Worm (Caenorhabditis elegans) whole organism, L4 larva: ENCODE measurements around the gene dao-4.

Experiments
- F49E8.2 ChIP-seq: sonication (generic microtip); optimal IDR thresholded peaks from 2 replicates; lab custom pipeline; 2016; ENCODE audit warnings: missing compliant biosample characterization, mild to moderate bottlenecking, missing genetic modification characterization, borderline replicate concordance
- T20F7.1 ChIP-seq: fragments of 200-800 bp; sonication (Bioruptor generic); optimal IDR thresholded peaks from 2 replicates; lab custom pipeline; 2018; ENCODE audit warnings: mild to moderate bottlenecking, missing genetic modification characterization, missing compliant biosample characterization
- T26A8.4 ChIP-seq: fragments of 200-800 bp; sonication (Bioruptor generic); IDR thresholded peaks from 2 replicates; pipeline ENCODE4 v1.3.6; 2022; ENCODE audit warnings: missing genetic modification characterization, missing compliant biosample characterization
- Y5F2A.4 ChIP-seq: fragments of 200-800 bp; sonication (Bioruptor generic); optimal IDR thresholded peaks from 2 replicates; lab custom pipeline; 2018; ENCODE audit warnings: mild to moderate bottlenecking, missing genetic modification characterization, missing compliant biosample characterization
- aha-1 ChIP-seq: fragments of 150-350 bp; peaks from one replicate; lab custom pipeline; 2014; ENCODE audit warnings: missing biosample characterization, missing genetic modification characterization
- aly-2 ChIP-seq: sonication (generic microtip); optimal IDR thresholded peaks from 2 replicates; lab custom pipeline; 2018; ENCODE audit warnings: missing biosample characterization, missing genetic modification characterization
- ceh-20 ChIP-seq: fragments of 200-800 bp; sonication (Bioruptor generic); IDR thresholded peaks from 2 replicates; pipeline ENCODE4 v1.3.6; 2022; ENCODE audit warnings: missing genetic modification reagents, missing genetic modification characterization, missing compliant biosample characterization
- ceh-62 ChIP-seq: sonication (generic microtip); optimal IDR thresholded peaks from 2 replicates; lab custom pipeline; 2017; ENCODE audit warnings: missing biosample characterization, missing genetic modification characterization
- ceh-82 ChIP-seq: sonication (generic microtip); optimal IDR thresholded peaks from 2 replicates; lab custom pipeline; 2017; ENCODE audit warnings: missing biosample characterization, missing genetic modification characterization
- cey-2 ChIP-seq: sonication (generic microtip); optimal IDR thresholded peaks from 3 replicates; lab custom pipeline; 2017; ENCODE audit warnings: missing genetic modification characterization, mild to moderate bottlenecking, missing compliant biosample characterization, antibody characterized with exemption, borderline replicate concordance; ENCODE audit not compliant: insufficient read depth
- ctbp-1 ChIP-seq: fragments of 200-800 bp; sonication (Bioruptor generic); IDR thresholded peaks from 2 replicates; pipeline ENCODE4 v1.3.6; 2022; ENCODE audit warnings: missing genetic modification reagents, missing genetic modification characterization, missing compliant biosample characterization
- daf-8 ChIP-seq: fragments of 200-800 bp; sonication (Bioruptor generic); IDR thresholded peaks from 2 replicates; pipeline ENCODE4 v1.3.6; 2022; ENCODE audit warnings: missing genetic modification characterization, missing compliant biosample characterization
- duxl-1 ChIP-seq: sonication (generic microtip); optimal IDR thresholded peaks from 2 replicates; lab custom pipeline; 2016; ENCODE audit warnings: mild to moderate bottlenecking, missing genetic modification characterization, moderate library complexity, missing compliant biosample characterization; ENCODE audit not compliant: poor library complexity
- egl-27 ChIP-seq: sonication (generic microtip); optimal IDR thresholded peaks from 3 replicates; lab custom pipeline; 2017; ENCODE audit warnings: missing biosample characterization, missing genetic modification reagents, missing genetic modification characterization
- egl-43 ChIP-seq: fragments of 200-800 bp; sonication (Bioruptor generic); IDR thresholded peaks from 2 replicates; pipeline ENCODE4 v1.3.6; 2022; ENCODE audit warnings: missing genetic modification reagents, missing genetic modification characterization, missing compliant biosample characterization
- hmg-1.1 ChIP-seq: fragments of 200-800 bp; sonication (Bioruptor generic); IDR thresholded peaks from 2 replicates; pipeline ENCODE4 v1.3.6; 2022; ENCODE audit warnings: missing genetic modification reagents, missing genetic modification characterization, missing compliant biosample characterization
- jun-1 ChIP-seq: fragments of 150-350 bp; optimal IDR thresholded peaks from 2 replicates; lab custom pipeline; 2014; ENCODE audit warnings: missing biosample characterization, missing genetic modification reagents, missing genetic modification characterization
- lin-13 ChIP-seq: fragments of 150-350 bp; optimal IDR thresholded peaks from 2 replicates; lab custom pipeline; 2014; ENCODE audit warnings: missing biosample characterization, missing genetic modification reagents, missing genetic modification characterization
- lin-38 ChIP-seq: fragments of 200-800 bp; sonication (Bioruptor generic); IDR thresholded peaks from 2 replicates; pipeline ENCODE4 v1.3.6; 2022; ENCODE audit warnings: missing genetic modification reagents, missing genetic modification characterization, missing compliant biosample characterization
- lin-39 ChIP-seq: fragments of 150-350 bp; optimal IDR thresholded peaks from 2 replicates; lab custom pipeline; 2014; ENCODE audit warnings: missing biosample characterization, missing genetic modification reagents, missing genetic modification characterization
- mdl-1 ChIP-seq, 2 experiments: fragments of 150-350 bp in 1 of 2; sonication (generic microtip) in 1 of 2; optimal IDR thresholded peaks; 2 replicates each; lab custom pipeline; 2014 to 2017; ENCODE audit warnings: missing biosample characterization in 2 of 2, missing genetic modification characterization in 2 of 2
- mep-1 ChIP-seq: fragments of 150-350 bp; sonication (generic microtip); optimal IDR thresholded peaks from 3 replicates; lab custom pipeline; 2014; ENCODE audit warnings: missing biosample characterization, missing genetic modification characterization
- mes-2 ChIP-seq: sonication (generic microtip); optimal IDR thresholded peaks from 2 replicates; lab custom pipeline; 2016; ENCODE audit warnings: missing genotype, mild to moderate bottlenecking, missing genetic modification characterization, missing compliant biosample characterization; ENCODE audit not compliant: poor library complexity, severe bottlenecking
- mxl-2 ChIP-seq: fragments of 200-800 bp; sonication (Bioruptor generic); conservative IDR thresholded peaks from 2 replicates; pipeline ENCODE4 v1.3.6; 2022; ENCODE audit warnings: missing genetic modification reagents, missing genetic modification characterization, missing compliant biosample characterization
- nhr-102 ChIP-seq: sonication (generic microtip); optimal IDR thresholded peaks from 2 replicates; lab custom pipeline; 2016; ENCODE audit warnings: mild to moderate bottlenecking, missing genetic modification characterization, moderate library complexity, missing compliant biosample characterization
- nhr-28 ChIP-seq: fragments of 150-350 bp; optimal IDR thresholded peaks from 2 replicates; lab custom pipeline; 2014; ENCODE audit warnings: missing biosample characterization, missing genetic modification characterization
- nhr-42 ChIP-seq: fragments of 200-800 bp; sonication (Bioruptor generic); IDR thresholded peaks from 2 replicates; pipeline ENCODE4 v1.3.6; 2022; ENCODE audit warnings: missing genetic modification characterization, missing compliant biosample characterization
- nhr-6 ChIP-seq: fragments of 150-350 bp; optimal IDR thresholded peaks from 2 replicates; lab custom pipeline; 2014; ENCODE audit warnings: missing biosample characterization, missing genetic modification characterization
- nhr-76 ChIP-seq: fragments of 150-350 bp; optimal IDR thresholded peaks from 2 replicates; lab custom pipeline; 2014; ENCODE audit warnings: missing biosample characterization, missing genetic modification characterization
- nhr-77 ChIP-seq: fragments of 150-350 bp; optimal IDR thresholded peaks from 2 replicates; lab custom pipeline; 2014; ENCODE audit warnings: missing biosample characterization, missing genetic modification characterization
- pha-4 ChIP-seq, 2 experiments: fragments of 150-350 bp in 1 of 2; fragments of 200-800 bp in 1 of 2; sonication (Bioruptor generic) in 1 of 2; IDR thresholded peaks in 1 of 2; optimal IDR thresholded peaks in 1 of 2; 2 replicates each; pipeline versions ENCODE4 v1.3.6 to Lab custom; 2014 to 2022; ENCODE audit warnings: missing genetic modification characterization in 2 of 2, missing genetic modification reagents in 2 of 2, missing biosample characterization in 1 of 2, missing compliant biosample characterization in 1 of 2
- pqm-1 ChIP-seq: sonication (generic microtip); optimal IDR thresholded peaks from 2 replicates; lab custom pipeline; 2017; ENCODE audit warnings: missing biosample characterization, missing genetic modification characterization
- rbr-2 ChIP-seq: sonication (generic microtip); optimal IDR thresholded peaks from 2 replicates; lab custom pipeline; 2016; ENCODE audit warnings: missing genotype, missing genetic modification characterization, missing compliant biosample characterization
- saeg-2 ChIP-seq: fragments of 200-800 bp; sonication (Bioruptor generic); IDR thresholded peaks from 2 replicates; pipeline ENCODE4 v1.3.6; 2022; ENCODE audit warnings: missing genetic modification reagents, missing genetic modification characterization, missing compliant biosample characterization
- set-16 ChIP-seq: fragments of 200-800 bp; sonication (Bioruptor generic); IDR thresholded peaks from 2 replicates; pipeline ENCODE4 v1.3.6; 2022; ENCODE audit warnings: missing genetic modification reagents, missing genetic modification characterization, missing compliant biosample characterization
- spr-1 ChIP-seq: sonication (generic microtip); optimal IDR thresholded peaks from 2 replicates; lab custom pipeline; 2016; ENCODE audit warnings: mild to moderate bottlenecking, missing genetic modification characterization, missing compliant biosample characterization
- spr-3 ChIP-seq: fragments of 200-800 bp; sonication (Bioruptor generic); optimal IDR thresholded peaks from 2 replicates; lab custom pipeline; 2018; ENCODE audit warnings: mild to moderate bottlenecking, missing genetic modification characterization, missing compliant biosample characterization
- tag-97 ChIP-seq: fragments of 200-800 bp; sonication (Bioruptor generic); IDR thresholded peaks from 2 replicates; pipeline ENCODE4 v1.3.6; 2022; ENCODE audit warnings: missing genetic modification characterization, missing compliant biosample characterization
- unc-130 ChIP-seq: sonication (generic microtip); optimal IDR thresholded peaks from 2 replicates; lab custom pipeline; 2016; ENCODE audit warnings: missing genetic modification reagents, missing genetic modification characterization, missing compliant biosample characterization
- unc-62 ChIP-seq, 3 experiments: fragments of 150-350 bp in 1 of 3; sonication (generic microtip); optimal IDR thresholded peaks in 2 of 3; peaks in 1 of 3; 1 replicate in 1 of 3; 2 replicates in 2 of 3; lab custom pipeline; 2014 to 2017; ENCODE audit warnings: missing biosample characterization in 3 of 3, missing genetic modification characterization in 3 of 3, missing genetic modification reagents in 3 of 3, missing genotype in 1 of 3
- vab-7 ChIP-seq: fragments of 200-800 bp; sonication (Bioruptor generic); IDR thresholded peaks from 2 replicates; pipeline ENCODE4 v1.3.6; 2022; ENCODE audit warnings: missing genetic modification reagents, missing genetic modification characterization, missing compliant biosample characterization
- ztf-11 ChIP-seq: fragments of 150-350 bp; optimal IDR thresholded peaks from 2 replicates; lab custom pipeline; 2014; ENCODE audit warnings: missing biosample characterization, missing genetic modification characterization

The dao-4 gene

ce11 chrX:10079230-10079629 is 4.1 kb downstream of the dao-4 start:
- TF ChIP-seq daf-8 (GFP tag; lab: Robert Waterston, UW) (no peak), hmg-1.1 (GFP tag; lab: Robert Waterston, UW) (0 out of 2 replicates have a peak, but pooled peaks have one; percentile 19), aha-1 (peak; percentile 54), rbr-2 (tag; lab: Kevin White, UChicago) (peak; percentile 17), ctbp-1 (GFP tag; lab: Robert Waterston, UW) (no peak), ceh-20 (no peak), mes-2 (tag; lab: Kevin White, UChicago) (peak; percentile 0), set-16 (GFP tag; lab: Robert Waterston, UW) (peak; percentile 42)

- TF ChIP-seq nhr-28 (tag; lab: Kevin White, UChicago) (no peak), unc-62 (GFP tag; optimal IDR thresholded peaks at IDR 0.05 in 1 of 2; lab: Kevin White, UChicago) (peak in 1 of 2 experiments; percentile 19), unc-62 (tag; optimal IDR thresholded peaks at IDR 0.05; lab: Kevin White, UChicago) (no peak)
Measured at ce11 chrX:10081077-10081476, 6.0 kb downstream of the dao-4 start.

ce11 chrX:10083272-10083671 is 8.2 kb downstream of the dao-4 start:
- no peak for TF ChIP-seq lin-38 (GFP tag; lab: Robert Waterston, UW)
- peak in 1 of 2 experiments; percentile 93 for TF ChIP-seq unc-62 (GFP tag; optimal IDR thresholded peaks at IDR 0.05 in 1 of 2; lab: Kevin White, UChicago)
- no peak for TF ChIP-seq unc-62 (tag; optimal IDR thresholded peaks at IDR 0.05; lab: Kevin White, UChicago)

- TF ChIP-seq nhr-77 (tag; lab: Kevin White, UChicago) (peak; percentile 59), egl-27 (tag; lab: Kevin White, UChicago) (no peak), ztf-11 (tag; lab: Kevin White, UChicago) (no peak), aly-2 (tag; lab: Kevin White, UChicago) (no peak), ceh-62 (no peak), nhr-76 (tag; lab: Kevin White, UChicago) (no peak), nhr-42 (GFP tag; lab: Robert Waterston, UW) (peak; percentile 61; the same call in 1 of the 2 replicates), T26A8.4 (GFP tag; lab: Robert Waterston, UW) (peak; percentile 61), lin-13 (GFP tag; lab: Kevin White, UChicago) (no peak), mdl-1 (tag; optimal IDR thresholded peaks at IDR 0.05; lab: Kevin White, UChicago) (peak in 1 of 2 experiments; percentile 20), tag-97 (no peak), duxl-1 (no peak), saeg-2 (GFP tag; lab: Robert Waterston, UW) (peak; percentile 81; the same call in 1 of the 2 replicates), spr-3 (GFP tag; lab: Kevin White, UChicago) (no peak), Y5F2A.4 (no peak), daf-8 (GFP tag; lab: Robert Waterston, UW) (no peak), egl-43 (GFP tag; lab: Robert Waterston, UW) (no peak), mes-2 (tag; lab: Kevin White, UChicago) (peak; percentile 59), nhr-6 (no peak), vab-7 (GFP tag; lab: Robert Waterston, UW) (no peak), F49E8.2 (tag; lab: Kevin White, UChicago) (no peak), pqm-1 (tag; lab: Kevin White, UChicago) (peak; percentile 59), pha-4 (GFP tag; IDR thresholded peaks at IDR 0.05; lab: Robert Waterston, UW) (no peak), pha-4 (tag; optimal IDR thresholded peaks at IDR 0.05; lab: Kevin White, UChicago) (no peak), unc-130 (GFP tag; lab: Kevin White, UChicago) (no peak), T20F7.1 (GFP tag; lab: Kevin White, UChicago) (peak; percentile 48), jun-1 (tag; lab: Kevin White, UChicago) (no peak), lin-39 (tag; lab: Kevin White, UChicago) (no peak), ceh-82 (tag; lab: Kevin White, UChicago) (no peak), mxl-2 (GFP tag; lab: Robert Waterston, UW) (peak; percentile 69; the same call in 1 of the 2 replicates), hmg-1.1 (GFP tag; lab: Robert Waterston, UW) (no peak), set-16 (GFP tag; lab: Robert Waterston, UW) (no peak), mep-1 (tag; lab: Kevin White, UChicago) (peak; percentile 18), unc-62 (GFP tag; optimal IDR thresholded peaks at IDR 0.05 in 1 of 2; lab: Kevin White, UChicago) (no peak), unc-62 (tag; optimal IDR thresholded peaks at IDR 0.05; lab: Kevin White, UChicago) (no peak), nhr-102 (tag; lab: Kevin White, UChicago) (peak; percentile 87), cey-2 (tag; lab: Kevin White, UChicago) (peak; percentile 58), spr-1 (tag; lab: Kevin White, UChicago) (no peak)
Measured at ce11 chrX:10084050-10084672, 9.1 kb downstream of the dao-4 start, which contains the start of gene W07E11.1. Gene W07E11.1, plus strand, starts transcription at chrX:10084622.
